Fruit fly (Drosophila melanogaster) whole organism, embryonic: Measurements from ENCODE around the gene CG43693.

Experiments
- Atf6 ChIP-seq: fragments of 200-800 bp; sonication (Bioruptor generic); IDR thresholded peaks from 2 replicates; pipeline ENCODE4 v1.3.6; 2022; ENCODE audit warnings: missing biosample characterization, missing genetic modification characterization
- CG10654 ChIP-seq: fragments of 200-800 bp; sonication (Bioruptor generic); optimal IDR thresholded peaks from 2 replicates; lab custom pipeline; 2016; ENCODE audit warnings: missing biosample characterization, missing genetic modification characterization
- CG13894 ChIP-seq: fragments of 200-800 bp; sonication (Bioruptor generic); optimal IDR thresholded peaks from 3 replicates; lab custom pipeline; 2018; ENCODE audit warnings: missing biosample characterization, mild to moderate bottlenecking, missing genetic modification characterization, moderate library complexity
- CG1529 ChIP-seq: fragments of 200-800 bp; sonication (Bioruptor generic); optimal IDR thresholded peaks from 3 replicates; lab custom pipeline; 2018; ENCODE audit warnings: missing biosample characterization, missing genetic modification characterization
- CG16813 ChIP-seq: fragments of 200-800 bp; sonication (Bioruptor generic); IDR thresholded peaks from 3 replicates; pipeline ENCODE4 v1.3.6; 2022; ENCODE audit warnings: missing biosample characterization, missing genetic modification characterization; ENCODE audit not compliant: partially characterized antibody
- CG1832 ChIP-seq: fragments of 200-800 bp; sonication (Bioruptor generic); optimal IDR thresholded peaks from 2 replicates; lab custom pipeline; 2017; ENCODE audit warnings: missing biosample characterization, mild to moderate bottlenecking, missing genetic modification characterization, inconsistent platforms
- CG2875 ChIP-seq: fragments of 200-800 bp; sonication (Bioruptor generic); optimal IDR thresholded peaks from 2 replicates; lab custom pipeline; 2017; ENCODE audit warnings: missing biosample characterization, mild to moderate bottlenecking, missing genetic modification characterization, missing genetic modification reagents
- CG33213 ChIP-seq: fragments of 200-800 bp; sonication (Bioruptor generic); optimal IDR thresholded peaks from 3 replicates; lab custom pipeline; 2016; ENCODE audit warnings: missing biosample characterization, missing genetic modification characterization
- CG34224 ChIP-seq: fragments of 200-800 bp; sonication (Bioruptor generic); IDR thresholded peaks from 3 replicates; pipeline ENCODE4 v1.3.6; 2022; ENCODE audit warnings: missing biosample characterization, missing genetic modification characterization; ENCODE audit not compliant: partially characterized antibody
- CG5180 ChIP-seq: fragments of 200-800 bp; sonication (Bioruptor generic); optimal IDR thresholded peaks from 3 replicates; lab custom pipeline; 2017; ENCODE audit warnings: missing biosample characterization, missing genetic modification characterization, mild to moderate bottlenecking, moderate library complexity, missing genetic modification reagents
- CG8924 ChIP-seq: fragments of 200-800 bp; optimal IDR thresholded peaks from 3 replicates; lab custom pipeline; 2019; ENCODE audit warnings: missing biosample characterization, mild to moderate bottlenecking, missing genetic modification characterization, moderate library complexity
- CG9727 ChIP-seq: fragments of 200-800 bp; sonication (Bioruptor generic); optimal IDR thresholded peaks from 3 replicates; lab custom pipeline; 2017; ENCODE audit warnings: missing biosample characterization, mild to moderate bottlenecking, missing genetic modification characterization
- Camta ChIP-seq: fragments of 200-800 bp; sonication (Bioruptor generic); optimal IDR thresholded peaks from 2 replicates; lab custom pipeline; 2016; ENCODE audit warnings: missing biosample characterization, missing genetic modification characterization
- Deaf1 ChIP-seq: fragments of 200-800 bp; optimal IDR thresholded peaks from 3 replicates; lab custom pipeline; 2019; ENCODE audit warnings: missing biosample characterization, mild to moderate bottlenecking, missing genetic modification characterization, moderate library complexity
- Dp ChIP-seq: fragments of 200-800 bp; sonication (Bioruptor generic); optimal IDR thresholded peaks from 2 replicates; lab custom pipeline; 2018; ENCODE audit warnings: missing biosample characterization, mild to moderate bottlenecking, missing genetic modification characterization, moderate library complexity
- Gug ChIP-seq: fragments of 200-800 bp; sonication (Bioruptor generic); IDR thresholded peaks from 4 replicates; pipeline ENCODE4 v1.3.6; 2022; ENCODE audit warnings: missing biosample characterization, missing genetic modification characterization
- Hr51 ChIP-seq, 2 experiments: fragments of 200-800 bp; sonication (Bioruptor generic); optimal IDR thresholded peaks; 2 replicates in 1 of 2; 3 replicates in 1 of 2; lab custom pipeline; 2016 to 2018; ENCODE audit warnings: missing biosample characterization in 2 of 2, missing genetic modification characterization in 2 of 2, mild to moderate bottlenecking in 1 of 2, moderate library complexity in 1 of 2
- Jarid2 ChIP-seq: fragments of 200-800 bp; sonication (Bioruptor generic); optimal IDR thresholded peaks from 3 replicates; lab custom pipeline; 2017; ENCODE audit warnings: mild to moderate bottlenecking, missing biosample characterization, missing genetic modification reagents, missing genetic modification characterization
- Ptx1 ChIP-seq: fragments of 200-800 bp; sonication (Bioruptor generic); IDR thresholded peaks from 2 replicates; pipeline ENCODE4 v1.3.6; 2022; ENCODE audit warnings: missing biosample characterization, missing genetic modification characterization
- Rfx ChIP-seq: fragments of 200-800 bp; sonication (Bioruptor generic); IDR thresholded peaks from 2 replicates; pipeline ENCODE4 v1.3.6; 2022; ENCODE audit warnings: missing biosample characterization, missing genetic modification characterization
- Scr ChIP-seq: fragments of 200-800 bp; sonication (Bioruptor generic); IDR thresholded peaks from 2 replicates; pipeline ENCODE4 v1.3.6; 2022; ENCODE audit warnings: missing biosample characterization, missing genetic modification characterization; ENCODE audit not compliant: partially characterized antibody
- Side ChIP-seq: fragments of 200-800 bp; sonication (Bioruptor generic); optimal IDR thresholded peaks from 2 replicates; lab custom pipeline; 2016; ENCODE audit warnings: missing biosample characterization, missing genetic modification characterization
- Spps ChIP-seq: fragments of 200-800 bp; sonication (Bioruptor generic); optimal IDR thresholded peaks from 2 replicates; lab custom pipeline; 2018; ENCODE audit warnings: missing biosample characterization, mild to moderate bottlenecking, missing genetic modification characterization
- ac ChIP-seq: fragments of 200-800 bp; sonication (Bioruptor generic); optimal IDR thresholded peaks from 3 replicates; lab custom pipeline; 2017; ENCODE audit warnings: missing biosample characterization, mild to moderate bottlenecking, missing genetic modification characterization
- cad ChIP-seq: fragments of >200 bp; optimal IDR thresholded peaks from 2 replicates; lab custom pipeline; 2017; ENCODE audit warnings: missing biosample characterization, missing genetic modification characterization
- cg ChIP-seq: fragments of 200-800 bp; sonication (Bioruptor generic); optimal IDR thresholded peaks from 3 replicates; lab custom pipeline; 2019; ENCODE audit warnings: missing biosample characterization, mild to moderate bottlenecking, missing genetic modification characterization, moderate library complexity
- chinmo ChIP-seq: fragments of 200-800 bp; sonication (Bioruptor generic); IDR thresholded peaks from 4 replicates; pipeline ENCODE4 v1.3.6; 2022; ENCODE audit warnings: missing biosample characterization, missing genetic modification characterization; ENCODE audit not compliant: partially characterized antibody
- crol ChIP-seq: fragments of 200-800 bp; sonication (Bioruptor generic); IDR thresholded peaks from 2 replicates; pipeline ENCODE4 v1.3.6; 2022; ENCODE audit warnings: missing biosample characterization, missing genetic modification characterization
- dan ChIP-seq: fragments of 200-800 bp; sonication (Bioruptor generic); IDR thresholded peaks from 2 replicates; pipeline ENCODE4 v1.3.6; 2022; ENCODE audit warnings: missing biosample characterization, missing genetic modification characterization
- en ChIP-seq: fragments of 200-800 bp; sonication (Bioruptor generic); optimal IDR thresholded peaks from 2 replicates; lab custom pipeline; 2016; ENCODE audit warnings: missing biosample characterization, missing genetic modification characterization
- eyg ChIP-seq: fragments of 200-800 bp; sonication (Bioruptor generic); optimal IDR thresholded peaks from 3 replicates; lab custom pipeline; 2016; ENCODE audit warnings: missing biosample characterization, missing genetic modification characterization
- kni ChIP-seq: fragments of 200-800 bp; sonication (Bioruptor generic); optimal IDR thresholded peaks from 3 replicates; lab custom pipeline; 2017; ENCODE audit warnings: mild to moderate bottlenecking, missing biosample characterization, missing genetic modification reagents, missing genetic modification characterization
- luna ChIP-seq: fragments of 200-800 bp; sonication (Bioruptor generic); optimal IDR thresholded peaks from 2 replicates; lab custom pipeline; 2016; ENCODE audit warnings: missing biosample characterization, missing genetic modification characterization
- nerfin-1 ChIP-seq: fragments of 200-800 bp; sonication (Bioruptor generic); optimal IDR thresholded peaks from 3 replicates; lab custom pipeline; 2019; ENCODE audit warnings: missing biosample characterization, mild to moderate bottlenecking, missing genetic modification characterization, moderate library complexity
- onecut ChIP-seq: fragments of 200-800 bp; sonication (Bioruptor generic); IDR thresholded peaks from 2 replicates; pipeline ENCODE4 v1.3.6; 2022; ENCODE audit warnings: missing biosample characterization, missing genetic modification characterization
- org-1 ChIP-seq: fragments of 200-800 bp; sonication (Bioruptor generic); optimal IDR thresholded peaks from 2 replicates; lab custom pipeline; 2017; ENCODE audit warnings: missing biosample characterization, missing genetic modification characterization
- phol ChIP-seq: fragments of 200-800 bp; sonication (Bioruptor generic); optimal IDR thresholded peaks from 3 replicates; lab custom pipeline; 2018; ENCODE audit warnings: missing biosample characterization, mild to moderate bottlenecking, missing genetic modification characterization, moderate library complexity
- pros ChIP-seq: fragments of 200-800 bp; sonication (Bioruptor generic); optimal IDR thresholded peaks from 3 replicates; lab custom pipeline; 2019; ENCODE audit warnings: missing biosample characterization, mild to moderate bottlenecking, missing genetic modification characterization, moderate library complexity
- ranshi ChIP-seq: fragments of 200-800 bp; sonication (Bioruptor generic); IDR thresholded peaks from 2 replicates; pipeline ENCODE4 v1.3.6; 2022; ENCODE audit warnings: missing biosample characterization, missing genetic modification characterization
- rib ChIP-seq: fragments of 200-800 bp; sonication (Bioruptor generic); IDR thresholded peaks from 2 replicates; pipeline ENCODE4 v1.3.6; 2022; ENCODE audit warnings: missing biosample characterization, missing genetic modification characterization
- slbo ChIP-seq: fragments of 200-800 bp; sonication (Bioruptor generic); IDR thresholded peaks from 2 replicates; pipeline ENCODE4 v1.3.6; 2022; ENCODE audit warnings: missing biosample characterization, missing genetic modification characterization
- sug ChIP-seq: fragments of 200-800 bp; optimal IDR thresholded peaks from 2 replicates; lab custom pipeline; 2019; ENCODE audit warnings: missing biosample characterization, mild to moderate bottlenecking, missing genetic modification characterization, moderate library complexity
- yki ChIP-seq: fragments of >200 bp; optimal IDR thresholded peaks from 3 replicates; lab custom pipeline; 2018
- z ChIP-seq: fragments of 200-800 bp; sonication (Bioruptor generic); IDR thresholded peaks from 3 replicates; pipeline ENCODE4 v1.3.6; 2022; ENCODE audit warnings: missing biosample characterization, missing genetic modification characterization
- zen2 ChIP-seq: fragments of 200-800 bp; sonication (Bioruptor generic); IDR thresholded peaks from 3 replicates; pipeline ENCODE4 v1.3.6; 2022; ENCODE audit warnings: missing biosample characterization, missing genetic modification characterization; ENCODE audit not compliant: partially characterized antibody

The CG43693 gene

dm6 chr3L:11046559-11046958 is 4.6 kb downstream of the CG43693 start (continued):
- TF ChIP-seq sug (tag; lab: Kevin White, UChicago) (no peak), pros (peak; percentile 52), kni (peak; percentile 24), CG13894 (tag; lab: Kevin White, UChicago) (peak; percentile 81), CG33213 (GFP tag; lab: Kevin White, UChicago) (no peak), rib (no peak), chinmo (GFP tag; lab: Robert Waterston, UW) (no peak), luna (no peak), Atf6 (GFP tag; lab: Robert Waterston, UW) (no peak), CG5180 (GFP tag; lab: Kevin White, UChicago) (no peak), Spps (tag; lab: Kevin White, UChicago) (no peak), Deaf1 (tag; lab: Kevin White, UChicago) (peak; percentile 89), org-1 (no peak), Hr51 (GFP tag; optimal IDR thresholded peaks at IDR 0.05; lab: Kevin White, UChicago) (no peak), dan (no peak), slbo (GFP tag; lab: Robert Waterston, UW) (no peak), Ptx1 (no peak), eyg (GFP tag; lab: Kevin White, UChicago) (no peak), yki (lab: Kevin White, UChicago) (peak; percentile 68), zen2 (GFP tag; lab: Robert Waterston, UW) (no peak), Rfx (0 out of 2 replicates have a peak, but pooled peaks have one; percentile 10), cad (peak; percentile 29), en (GFP tag; lab: Kevin White, UChicago) (no peak), CG34224 (GFP tag; lab: Robert Waterston, UW) (no peak), Camta (GFP tag; lab: Kevin White, UChicago) (no peak), Scr (GFP tag; lab: Robert Waterston, UW) (no peak), CG1832 (GFP tag; lab: Kevin White, UChicago) (peak; percentile 67), z (GFP tag; lab: Robert Waterston, UW) (peak; percentile 87), CG10654 (GFP tag; lab: Kevin White, UChicago) (no peak), onecut (GFP tag; lab: Robert Waterston, UW) (peak; percentile 22; the same call in 1 of the 2 replicates), CG2875 (GFP tag; lab: Kevin White, UChicago) (peak; percentile 22), ranshi (no peak), Side (no peak), crol (GFP tag; lab: Robert Waterston, UW) (peak; percentile 91), nerfin-1 (tag; lab: Kevin White, UChicago) (peak; percentile 26), CG16813 (GFP tag; lab: Robert Waterston, UW) (no peak), Gug (GFP tag; lab: Robert Waterston, UW) (no peak), ac (GFP tag; lab: Kevin White, UChicago) (no peak), cg (GFP tag; lab: Kevin White, UChicago) (no peak), phol (no peak), CG8924 (tag; lab: Kevin White, UChicago) (no peak), Jarid2 (GFP tag; lab: Kevin White, UChicago) (peak; percentile 16), CG9727 (GFP tag; lab: Kevin White, UChicago) (no peak), Dp (GFP tag; lab: Kevin White, UChicago) (no peak), CG1529 (GFP tag; lab: Kevin White, UChicago) (peak; percentile 97)
